Worm (Caenorhabditis elegans): ENCODE results near the gene F47C12.13.

F47C12.13 gene

ce11 chrIV:3981601-3982000 lies 12.6 kb downstream of the F47C12.13 start, which contains the start of gene srh-223:
TSS of gene srh-223 (plus strand) at chrIV:3981901.
- TF ChIP-seq jun-1 (tag; optimal IDR thresholded peaks at IDR 0.05) (no peak), ceh-16 (tag; optimal IDR thresholded peaks at IDR 0.05) (no peak), nhr-237 (tag; optimal IDR thresholded peaks at IDR 0.05) (no peak), fkh-2 (tag; optimal IDR thresholded peaks at IDR 0.05) (no peak), ztf-4 (tag; optimal IDR thresholded peaks at IDR 0.05) (no peak), snpc-4 (tag; optimal IDR thresholded peaks at IDR 0.05) (no peak), R02D3.7 (tag; optimal IDR thresholded peaks at IDR 0.05) (no peak), ceh-28 (tag; optimal IDR thresholded peaks at IDR 0.05) (no peak), elt-2 (tag; optimal IDR thresholded peaks at IDR 0.05) (no peak), mdl-1 (tag; optimal IDR thresholded peaks at IDR 0.05) (no peak), ceh-9 (tag; optimal IDR thresholded peaks at IDR 0.05) (no peak), zag-1 (tag; optimal IDR thresholded peaks at IDR 0.05) (no peak), lin-39 (tag; optimal IDR thresholded peaks at IDR 0.05) (no peak), sea-2 (GFP tag; optimal IDR thresholded peaks at IDR 0.05) (no peak)

DNA sequence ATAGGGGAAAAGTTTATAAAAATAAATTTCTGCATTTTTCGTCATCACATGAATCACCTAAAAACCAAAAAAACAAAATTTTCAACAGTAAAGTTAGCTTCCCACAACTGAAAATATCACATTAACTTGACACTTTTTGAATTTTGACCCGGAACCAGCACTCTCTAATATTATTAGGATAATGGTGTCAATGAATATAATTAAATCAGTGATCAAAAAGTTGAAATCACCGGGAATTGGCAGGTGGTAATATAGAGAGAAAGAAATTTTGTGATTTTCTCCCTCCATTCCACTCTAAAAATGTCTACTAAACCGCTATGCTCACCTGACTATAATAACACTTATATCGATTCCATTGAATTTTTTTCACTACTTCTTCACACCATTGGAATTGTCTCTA lies 14.7 kb downstream of the F47C12.13 start, which contains the start of gene srh-222:
srh-222 (plus strand) TSS at position 301 of the 400 bp plus-strand sequence.
- TF ChIP-seq nhr-77 (tag; optimal IDR thresholded peaks at IDR 0.05): no peak
- TF ChIP-seq ZK546.5 (tag; optimal IDR thresholded peaks at IDR 0.05): no peak
- no peak for TF ChIP-seq nhr-67 (tag; optimal IDR thresholded peaks at IDR 0.05)
- no peak for TF ChIP-seq fos-1 (tag; optimal IDR thresholded peaks at IDR 0.05)
- TF ChIP-seq ztf-4 (tag; optimal IDR thresholded peaks at IDR 0.05): no peak
- no peak for TF ChIP-seq ceh-16 (tag; optimal IDR thresholded peaks at IDR 0.05)
- TF ChIP-seq ztf-11 (tag; optimal IDR thresholded peaks at IDR 0.05): no peak
- TF ChIP-seq eor-1 (tag; optimal IDR thresholded peaks at IDR 0.05): no peak
- TF ChIP-seq egl-5 (tag; optimal IDR thresholded peaks at IDR 0.05): no peak
- no peak for TF ChIP-seq lin-15B (tag; optimal IDR thresholded peaks at IDR 0.05)
- TF ChIP-seq unc-39 (tag; optimal IDR thresholded peaks at IDR 0.05): no peak
- TF ChIP-seq nhr-12 (tag; optimal IDR thresholded peaks at IDR 0.05): no peak

DNA sequence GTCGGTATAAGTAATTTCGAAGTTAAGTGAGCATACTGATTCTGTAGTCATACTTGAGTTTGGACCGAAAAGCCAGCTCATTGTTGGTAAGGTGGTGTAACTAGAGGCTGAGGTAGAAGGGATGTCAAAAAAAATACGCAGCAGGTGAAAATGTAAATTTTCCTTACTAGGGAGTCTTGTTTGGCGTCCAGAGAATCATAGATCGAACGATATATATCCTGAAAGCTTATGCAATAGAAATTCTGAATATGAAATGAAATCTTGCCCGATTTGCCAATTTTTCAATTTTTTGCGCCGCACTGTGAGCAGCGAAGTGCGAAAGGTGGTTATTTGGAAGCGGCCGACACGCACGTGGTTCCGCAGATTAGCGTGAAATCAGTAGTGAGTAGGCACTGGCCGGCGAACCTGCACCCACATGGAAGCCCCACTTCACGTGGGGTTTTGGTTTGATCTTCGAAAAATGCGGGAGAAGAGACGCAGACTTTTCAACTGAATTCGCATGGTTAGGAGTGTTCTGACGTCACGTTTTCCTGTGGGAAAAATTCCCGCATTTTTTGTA lies 16.2 kb downstream of the F47C12.13 start, which contains the start of gene srh-220:
srh-220 (minus strand) TSS at position 51 of the 559 bp plus-strand sequence.
- TF ChIP-seq ama-1 (optimal IDR thresholded peaks at IDR 0.05) (no peak), nhr-76 (tag; optimal IDR thresholded peaks at IDR 0.05) (no peak), egl-5 (tag; optimal IDR thresholded peaks at IDR 0.05) (no peak), nhr-237 (tag; optimal IDR thresholded peaks at IDR 0.05) (no peak), eor-1 (tag; optimal IDR thresholded peaks at IDR 0.05) (no peak), nhr-67 (tag; optimal IDR thresholded peaks at IDR 0.05) (no peak), ztf-11 (tag; optimal IDR thresholded peaks at IDR 0.05) (no peak), unc-39 (tag; optimal IDR thresholded peaks at IDR 0.05) (no peak), unc-62 (GFP tag; optimal IDR thresholded peaks at IDR 0.05) (no peak), elt-3 (tag; optimal IDR thresholded peaks at IDR 0.05) (no peak), hmg-11 (tag; optimal IDR thresholded peaks at IDR 0.05) (no peak)

DNA sequence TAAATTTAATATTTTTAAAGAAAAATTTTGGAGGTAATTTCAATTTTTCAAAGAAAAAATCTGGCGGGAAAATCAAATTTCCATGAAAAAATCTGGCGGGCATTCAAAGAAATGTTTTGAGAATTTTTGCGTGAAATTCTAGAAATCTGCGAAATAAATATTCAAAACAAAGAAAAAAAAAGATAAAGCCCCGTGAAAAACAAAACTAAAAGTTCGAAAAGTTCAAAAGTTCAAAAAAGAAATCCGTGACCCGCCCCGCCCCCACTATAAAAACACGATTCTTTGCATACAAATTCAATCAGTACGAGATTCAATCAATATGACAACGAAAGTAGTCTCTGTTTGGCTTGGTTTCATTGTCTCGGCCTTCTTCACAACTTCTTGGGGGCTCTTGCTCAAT lies 21.2 kb downstream of the F47C12.13 start, which contains the start of gene clec-79:
clec-79 (plus strand) TSS at position 301 of the 400 bp plus-strand sequence.
- no peak for TF ChIP-seq ZK546.5 (tag; optimal IDR thresholded peaks at IDR 0.05)
- no peak for TF ChIP-seq lin-15B (tag; optimal IDR thresholded peaks at IDR 0.05)
- TF ChIP-seq elt-1 (tag; optimal IDR thresholded peaks at IDR 0.05): no peak
- no peak for TF ChIP-seq nhr-23 (tag; optimal IDR thresholded peaks at IDR 0.05)
- no peak for TF ChIP-seq sea-2 (GFP tag; optimal IDR thresholded peaks at IDR 0.05)
- TF ChIP-seq mdl-1 (tag; optimal IDR thresholded peaks at IDR 0.05): no peak
- TF ChIP-seq egl-27 (tag; optimal IDR thresholded peaks at IDR 0.05): no peak
- TF ChIP-seq daf-12 (tag; optimal IDR thresholded peaks at IDR 0.05): no peak
- TF ChIP-seq nhr-77 (tag; optimal IDR thresholded peaks at IDR 0.05): no peak
- no peak for TF ChIP-seq hmg-11 (tag; optimal IDR thresholded peaks at IDR 0.05)
- TF ChIP-seq aly-2 (tag; optimal IDR thresholded peaks at IDR 0.05): no peak
- no peak for TF ChIP-seq zag-1 (tag; optimal IDR thresholded peaks at IDR 0.05)

DNA sequence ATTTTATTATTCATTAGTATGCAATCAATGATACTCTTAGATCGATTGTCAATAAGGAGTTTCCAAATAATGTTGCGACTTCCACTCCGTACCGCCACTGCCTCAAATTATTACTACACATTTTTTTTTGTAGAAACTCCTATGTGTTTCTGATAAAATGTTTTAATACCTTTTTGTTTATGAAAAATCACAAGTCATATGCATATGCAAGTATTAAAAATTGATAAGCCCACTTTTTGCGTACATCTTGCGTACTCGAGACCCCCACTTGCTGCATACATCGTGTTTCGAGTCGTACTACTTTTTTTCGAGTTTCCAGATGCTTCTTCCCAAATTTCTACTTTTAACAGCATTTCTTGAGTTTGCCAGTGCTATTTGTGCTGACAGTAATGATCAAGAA lies 29.2 kb downstream of the F47C12.13 start, which contains the start of gene clec-76:
clec-76 (plus strand) TSS at position 234 of the 400 bp plus-strand sequence.
- TF ChIP-seq elt-2 (tag; optimal IDR thresholded peaks at IDR 0.05): peak; percentile 63
- no peak for TF ChIP-seq ceh-82 (tag; optimal IDR thresholded peaks at IDR 0.05)
- peak; percentile 25 for TF ChIP-seq pqm-1 (tag; optimal IDR thresholded peaks at IDR 0.05)

Data from whole organism, L3 larva.